Fruit fly (Drosophila melanogaster) whole organism, wandering third instar larva: ENCODE measurements around the gene CG13455.

Experiments
- CG32264 ChIP-seq: fragments of 200-800 bp; sonication (Bioruptor generic); optimal IDR thresholded peaks from 2 replicates; lab custom pipeline; 2016; ENCODE audit warnings: missing biosample characterization, missing genetic modification characterization
- CG9705 ChIP-seq: fragments of 200-800 bp; sonication (Bioruptor generic); optimal IDR thresholded peaks from 2 replicates; lab custom pipeline; 2018; ENCODE audit warnings: missing biosample characterization, mild to moderate bottlenecking, missing genetic modification characterization
- CrebA ChIP-seq: fragments of 200-800 bp; sonication (Bioruptor generic); optimal IDR thresholded peaks from 2 replicates; lab custom pipeline; 2016; ENCODE audit warnings: missing biosample characterization, mild to moderate bottlenecking, missing genetic modification characterization, borderline replicate concordance
- Dfd ChIP-seq: fragments of >200 bp; optimal IDR thresholded peaks from 2 replicates; lab custom pipeline; 2017; ENCODE audit warnings: missing biosample characterization, missing genetic modification characterization
- Dif ChIP-seq: fragments of 200-275, 200-300 bp; sonication (Bioruptor generic); optimal IDR thresholded peaks from 2 replicates; lab custom pipeline; 2018; ENCODE audit warnings: missing biosample characterization, missing genetic modification characterization; ENCODE audit not compliant: partially characterized antibody
- GATAd ChIP-seq: sonication (Bioruptor generic); optimal IDR thresholded peaks from 2 replicates; lab custom pipeline; 2016; ENCODE audit warnings: missing biosample characterization, missing genetic modification characterization
- Hnf4 ChIP-seq: fragments of 200-800 bp; sonication (Bioruptor generic); optimal IDR thresholded peaks from 2 replicates; lab custom pipeline; 2016; ENCODE audit warnings: missing biosample characterization, mild to moderate bottlenecking, missing genetic modification characterization
- Hr78 ChIP-seq: fragments of >200 bp; optimal IDR thresholded peaks from 2 replicates; lab custom pipeline; 2017; ENCODE audit warnings: missing biosample characterization, missing genetic modification characterization
- Hr83 ChIP-seq: fragments of 200-300 bp; sonication (Bioruptor generic); optimal IDR thresholded peaks from 2 replicates; lab custom pipeline; 2016; ENCODE audit warnings: missing biosample characterization, mild to moderate bottlenecking, missing genetic modification characterization, moderate library complexity; ENCODE audit not compliant: poor library complexity, severe bottlenecking
- Jra ChIP-seq: sonication (Bioruptor generic); optimal IDR thresholded peaks from 2 replicates; lab custom pipeline; 2016; ENCODE audit warnings: missing biosample characterization, missing genetic modification characterization
- Myc ChIP-seq: fragments of >200 bp; optimal IDR thresholded peaks from 2 replicates; lab custom pipeline; 2017
- N ChIP-seq: fragments of >200 bp; optimal IDR thresholded peaks from 2 replicates; lab custom pipeline; 2018; ENCODE audit warnings: missing biosample characterization, missing external identifiers, missing genetic modification characterization
- OdsH ChIP-seq: fragments of 200-800 bp; sonication (Bioruptor generic); optimal IDR thresholded peaks from 2 replicates; lab custom pipeline; 2016; ENCODE audit warnings: missing biosample characterization, mild to moderate bottlenecking, missing genetic modification characterization
- Rel ChIP-seq, 2 experiments: fragments of 200-800 bp; sonication (Bioruptor generic) in 1 of 2; optimal IDR thresholded peaks; 2 replicates in 1 of 2; 3 replicates in 1 of 2; lab custom pipeline; 2016 to 2019; ENCODE audit warnings: mild to moderate bottlenecking in 2 of 2, missing biosample characterization in 2 of 2, missing genetic modification characterization in 2 of 2, moderate library complexity in 1 of 2
- Sp1 ChIP-seq: fragments of 200-800 bp; sonication (Bioruptor generic); optimal IDR thresholded peaks from 3 replicates; lab custom pipeline; 2019; ENCODE audit warnings: missing biosample characterization, mild to moderate bottlenecking, missing genetic modification characterization, moderate library complexity
- br ChIP-seq: fragments of 200-800 bp; sonication (Bioruptor generic); optimal IDR thresholded peaks from 2 replicates; lab custom pipeline; 2016; ENCODE audit warnings: missing biosample characterization, missing genetic modification characterization
- brk ChIP-seq: fragments of 200-800 bp; sonication (Bioruptor generic); optimal IDR thresholded peaks from 2 replicates; lab custom pipeline; 2016; ENCODE audit warnings: missing biosample characterization, mild to moderate bottlenecking, missing genetic modification characterization
- dl ChIP-seq, 2 experiments: fragments of 175-275, 200-275 bp in 1 of 2; fragments of 200-275 bp in 1 of 2; sonication (Bioruptor generic); optimal IDR thresholded peaks; lab custom pipeline; 2018; ENCODE audit warnings: mild to moderate bottlenecking in 2 of 2, missing biosample characterization in 2 of 2, missing genetic modification characterization in 2 of 2, moderate library complexity in 2 of 2; ENCODE audit not compliant: partially characterized antibody in 2 of 2, insufficient read depth in 1 of 2
- dsf ChIP-seq: sonication (Bioruptor generic); optimal IDR thresholded peaks from 2 replicates; lab custom pipeline; 2016; ENCODE audit warnings: missing biosample characterization, missing genetic modification characterization, borderline replicate concordance
- ey ChIP-seq: fragments of 200-800 bp; sonication (Bioruptor generic); optimal IDR thresholded peaks from 2 replicates; lab custom pipeline; 2016; ENCODE audit warnings: missing biosample characterization, missing genetic modification characterization
- foxo ChIP-seq, 2 experiments: fragments of 200-800 bp; sonication (Bioruptor generic); optimal IDR thresholded peaks; 2 replicates in 1 of 2; 3 replicates in 1 of 2; lab custom pipeline; 2016 to 2017; ENCODE audit warnings: missing biosample characterization in 2 of 2, missing genetic modification characterization in 2 of 2
- fru ChIP-seq: fragments of 200-800 bp; sonication (Bioruptor generic); optimal IDR thresholded peaks from 3 replicates; lab custom pipeline; 2016; ENCODE audit warnings: missing biosample characterization, mild to moderate bottlenecking, missing genetic modification characterization
- h ChIP-seq: fragments of 200-800 bp; sonication (Bioruptor generic); optimal IDR thresholded peaks from 3 replicates; lab custom pipeline; 2016; ENCODE audit warnings: missing biosample characterization, mild to moderate bottlenecking, missing genetic modification characterization
- jim ChIP-seq: fragments of 175-275, 200-325 bp; sonication (Bioruptor generic); optimal IDR thresholded peaks from 2 replicates; lab custom pipeline; 2016; ENCODE audit warnings: missing biosample characterization, mild to moderate bottlenecking, missing genetic modification characterization
- lola ChIP-seq: fragments of >200 bp; optimal IDR thresholded peaks from 2 replicates; lab custom pipeline; 2017; ENCODE audit warnings: missing biosample characterization, missing genetic modification characterization
- pan ChIP-seq: fragments of >200 bp; optimal IDR thresholded peaks from 2 replicates; lab custom pipeline; 2017
- psq ChIP-seq: fragments of 200-800 bp; sonication (Bioruptor generic); optimal IDR thresholded peaks from 3 replicates; lab custom pipeline; 2017; ENCODE audit warnings: missing biosample characterization, mild to moderate bottlenecking, missing genetic modification characterization, moderate library complexity
- sage ChIP-seq: fragments of 200-800 bp; sonication (Bioruptor generic); optimal IDR thresholded peaks from 2 replicates; lab custom pipeline; 2016; ENCODE audit warnings: missing biosample characterization, mild to moderate bottlenecking, missing genetic modification characterization
- sv ChIP-seq: fragments of 200-800 bp; sonication (Bioruptor generic); optimal IDR thresholded peaks from 3 replicates; lab custom pipeline; 2016; ENCODE audit warnings: missing biosample characterization, missing genetic modification characterization
- tai ChIP-seq: sonication (Bioruptor generic); optimal IDR thresholded peaks from 2 replicates; lab custom pipeline; 2016; ENCODE audit warnings: missing biosample characterization, missing genetic modification characterization
- woc ChIP-seq: sonication (Bioruptor generic); optimal IDR thresholded peaks from 2 replicates; lab custom pipeline; 2016; ENCODE audit warnings: missing biosample characterization, mild to moderate bottlenecking, missing genetic modification characterization

Gene CG13455

DNA sequence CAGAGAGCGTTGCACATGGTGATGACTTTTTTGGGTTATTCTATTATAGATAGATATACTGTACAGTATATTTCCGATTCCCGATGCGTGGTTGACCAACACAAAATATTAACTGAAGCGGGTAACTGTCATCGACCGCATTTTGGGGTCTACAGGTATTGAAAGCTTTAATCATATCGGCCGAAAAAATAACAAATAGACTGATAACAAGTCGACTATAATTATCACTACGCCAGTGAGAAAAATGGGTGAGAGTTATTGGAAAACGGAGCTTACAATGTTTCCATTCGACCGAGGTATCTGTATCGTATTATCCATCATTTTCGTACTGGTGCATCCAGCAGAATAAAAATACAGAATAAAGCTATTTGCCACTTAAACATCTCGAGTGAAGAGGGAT is 22.0 kb downstream of the CG13455 start:
- no peak for TF ChIP-seq Dif (GFP tag; lab: Kevin White, UChicago)
- TF ChIP-seq brk (GFP tag; lab: Kevin White, UChicago), result no peak
- TF ChIP-seq sv (GFP tag; lab: Kevin White, UChicago), result no peak
- no peak for TF ChIP-seq lola (GFP tag; lab: Kevin White, UChicago)
- no peak for TF ChIP-seq foxo (GFP tag; optimal IDR thresholded peaks at IDR 0.05; lab: Kevin White, UChicago)
- no peak for TF ChIP-seq Jra (GFP tag; lab: Kevin White, UChicago)
- TF ChIP-seq Rel (GFP tag; optimal IDR thresholded peaks at IDR 0.05; lab: Kevin White, UChicago), result no peak
- TF ChIP-seq Rel (tag; optimal IDR thresholded peaks at IDR 0.05; lab: Kevin White, UChicago), result peak; percentile 45

DNA sequence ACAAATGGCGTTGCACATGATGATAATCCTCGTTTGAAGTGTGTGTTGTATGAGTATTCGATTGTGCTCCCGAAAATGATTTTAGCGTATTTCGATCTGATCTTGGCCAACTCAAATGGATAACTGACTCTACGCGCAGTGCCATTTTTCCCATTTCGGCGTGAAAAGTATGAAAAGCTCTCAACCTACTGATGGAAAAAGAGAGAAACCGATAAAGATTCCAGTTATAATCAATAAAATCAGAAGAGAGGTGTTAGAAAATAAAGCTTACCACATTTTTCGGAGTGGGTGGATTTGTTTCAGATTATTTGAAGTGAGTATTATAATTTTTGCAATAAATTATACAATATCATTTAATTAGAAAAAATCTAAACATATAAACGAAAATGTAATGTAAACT is 23.1 kb downstream of the CG13455 start, which contains the start of gene mex1:
TSS of gene mex1 (minus strand) at position 101 of the 400 bp plus-strand sequence.
- TF ChIP-seq lola (GFP tag; lab: Kevin White, UChicago) (no peak), GATAd (no peak), Dif (GFP tag; lab: Kevin White, UChicago) (no peak), Myc (no peak), woc (GFP tag; lab: Kevin White, UChicago) (no peak), foxo (GFP tag; optimal IDR thresholded peaks at IDR 0.05; lab: Kevin White, UChicago) (no peak), N (GFP tag; lab: Kevin White, UChicago) (no peak), CG32264 (GFP tag; lab: Kevin White, UChicago) (no peak), dsf (no peak), jim (GFP tag; lab: Kevin White, UChicago) (no peak), CrebA (no peak), Hr78 (GFP tag; lab: Kevin White, UChicago) (no peak), CG9705 (GFP tag; lab: Kevin White, UChicago) (no peak), OdsH (no peak), Sp1 (GFP tag; lab: Kevin White, UChicago) (no peak), h (GFP tag; lab: Kevin White, UChicago) (no peak), psq (GFP tag; lab: Kevin White, UChicago) (no peak), ey (GFP tag; lab: Kevin White, UChicago) (no peak), tai (no peak)

DNA sequence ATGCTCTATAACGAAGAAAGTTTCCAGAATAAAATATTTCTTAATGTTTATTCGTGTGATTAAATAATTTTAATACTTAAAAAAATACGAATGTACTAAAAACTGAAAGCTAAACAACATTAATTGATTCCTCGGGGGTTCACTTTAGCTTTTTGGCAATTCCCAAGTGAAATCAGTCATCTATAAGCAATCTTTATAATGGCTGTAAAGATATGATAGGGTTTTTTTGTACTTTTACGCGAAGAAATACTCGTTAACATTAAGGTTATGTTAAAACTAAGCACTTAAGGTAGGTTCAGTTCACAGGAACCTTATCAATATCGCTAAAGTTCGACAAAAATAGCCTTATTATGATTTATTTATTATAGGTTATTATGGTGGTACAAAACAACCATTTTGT is 23.5 kb downstream of the CG13455 start:
- no peak for TF ChIP-seq Rel (GFP tag; optimal IDR thresholded peaks at IDR 0.05; lab: Kevin White, UChicago)
- TF ChIP-seq Rel (tag; optimal IDR thresholded peaks at IDR 0.05; lab: Kevin White, UChicago), result peak; percentile 98
- TF ChIP-seq Dfd, result no peak

DNA sequence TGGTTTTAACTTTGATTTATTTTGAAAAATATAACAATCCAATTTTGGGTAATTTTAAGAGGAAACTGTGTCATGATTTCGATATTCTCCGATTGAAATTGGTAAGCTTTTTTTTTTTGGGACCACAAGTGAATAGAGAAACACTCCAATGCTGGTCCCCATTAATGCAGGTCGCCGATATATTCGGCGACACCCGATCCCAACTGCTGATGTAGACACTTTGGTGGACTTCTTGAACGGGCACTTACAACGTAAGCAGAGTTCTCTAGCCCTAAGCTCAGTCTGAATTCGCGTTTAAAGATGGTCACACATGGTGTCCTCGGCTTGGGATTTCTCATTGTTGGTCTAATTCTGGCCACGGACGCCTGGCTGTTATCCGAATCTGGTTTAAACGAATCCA is 23.9 kb downstream of the CG13455 start, which contains the start of gene yellow-k:
TSS of gene yellow-k (plus strand) at position 301 of the 400 bp plus-strand sequence.
- TF ChIP-seq Dif (GFP tag; lab: Kevin White, UChicago) (no peak), psq (GFP tag; lab: Kevin White, UChicago) (no peak), brk (GFP tag; lab: Kevin White, UChicago) (no peak), ey (GFP tag; lab: Kevin White, UChicago) (no peak), pan (no peak), lola (GFP tag; lab: Kevin White, UChicago) (no peak), tai (no peak), Hr83 (GFP tag; lab: Kevin White, UChicago) (no peak), jim (GFP tag; lab: Kevin White, UChicago) (no peak), Rel (GFP tag; optimal IDR thresholded peaks at IDR 0.05; lab: Kevin White, UChicago) (no peak), Rel (tag; optimal IDR thresholded peaks at IDR 0.05; lab: Kevin White, UChicago) (no peak), GATAd (no peak), CG9705 (GFP tag; lab: Kevin White, UChicago) (no peak), fru (GFP tag; lab: Kevin White, UChicago) (no peak), foxo (GFP tag; optimal IDR thresholded peaks at IDR 0.05; lab: Kevin White, UChicago) (no peak), h (GFP tag; lab: Kevin White, UChicago) (no peak), dl (GFP tag; optimal IDR thresholded peaks at IDR 0.05; lab: Kevin White, UChicago; ENCODE audit: insufficient read depth in 1 of 2, partially characterized antibody in 2 of 2) (no peak), br (GFP tag; lab: Kevin White, UChicago) (no peak)

DNA sequence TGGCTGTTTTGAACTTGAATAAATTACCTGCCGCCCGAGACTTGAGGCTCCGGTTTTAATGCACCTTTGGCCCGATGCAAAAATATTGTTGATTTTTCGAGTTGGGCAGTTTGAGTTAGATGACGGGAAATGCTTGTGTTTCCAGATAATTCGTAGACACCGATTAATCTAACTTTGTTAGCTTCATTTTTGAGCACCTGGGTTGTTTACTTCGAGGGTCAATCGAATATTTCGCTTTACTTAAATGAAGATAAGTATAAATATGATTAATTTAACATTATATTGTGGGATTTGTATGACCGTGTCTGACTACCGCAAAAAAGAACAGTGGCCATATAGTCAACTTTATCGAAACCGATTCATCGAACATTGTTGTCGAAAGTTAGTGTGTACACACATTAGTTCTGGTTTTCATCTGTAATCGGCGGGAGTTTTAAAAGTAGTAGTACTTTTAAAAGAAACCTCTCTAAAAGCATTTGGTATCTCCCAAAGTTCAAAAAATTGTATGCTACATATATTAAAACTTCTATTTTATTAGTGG is 27.5 kb downstream of the CG13455 start, which contains the start of gene CG7945:
TSS of gene CG7945 (minus strand) at position 332 of the 541 bp plus-strand sequence.
- TF ChIP-seq sage (GFP tag; lab: Kevin White, UChicago) (peak; percentile 48), Rel (GFP tag; optimal IDR thresholded peaks at IDR 0.05; lab: Kevin White, UChicago) (peak; percentile 47), Rel (tag; optimal IDR thresholded peaks at IDR 0.05; lab: Kevin White, UChicago) (peak; percentile 99), Hnf4 (GFP tag; lab: Kevin White, UChicago) (peak; percentile 5), Jra (GFP tag; lab: Kevin White, UChicago) (no peak)
